Fruit fly (Drosophila melanogaster) whole organism, prepupa: ENCODE measurements around the gene ebi.

ENCODE experiments used
- Blimp-1 ChIP-seq: fragments of 200-800 bp; sonication (Bioruptor generic); optimal IDR thresholded peaks from 3 replicates; lab custom pipeline; 2017; ENCODE audit warnings: missing biosample characterization, missing genetic modification characterization, mild to moderate bottlenecking, moderate library complexity, missing genetic modification reagents
- CG10631 ChIP-seq: fragments of 200-800 bp; sonication (Bioruptor generic); optimal IDR thresholded peaks from 2 replicates; lab custom pipeline; 2016; ENCODE audit warnings: missing biosample characterization, missing genetic modification characterization
- CG10669 ChIP-seq: fragments of 200-800 bp; sonication (Bioruptor generic); optimal IDR thresholded peaks from 3 replicates; lab custom pipeline; 2018; ENCODE audit warnings: missing biosample characterization, mild to moderate bottlenecking, missing genetic modification characterization, moderate library complexity
- CG11762 ChIP-seq: fragments of 200-800 bp; sonication (Bioruptor generic); optimal IDR thresholded peaks from 3 replicates; lab custom pipeline; 2016; ENCODE audit warnings: missing biosample characterization, missing genetic modification characterization; ENCODE audit not compliant: insufficient read depth
- CG1621 ChIP-seq: fragments of 200-800 bp; sonication (Bioruptor generic); optimal IDR thresholded peaks from 3 replicates; lab custom pipeline; 2018; ENCODE audit warnings: missing biosample characterization, mild to moderate bottlenecking, missing genetic modification characterization
- CG16779 ChIP-seq: fragments of 200-800 bp; sonication (Bioruptor generic); optimal IDR thresholded peaks from 3 replicates; lab custom pipeline; 2017; ENCODE audit warnings: missing biosample characterization, mild to moderate bottlenecking, missing genetic modification characterization
- CG3032 ChIP-seq: fragments of 200-800 bp; optimal IDR thresholded peaks from 2 replicates; lab custom pipeline; 2019; ENCODE audit warnings: missing biosample characterization, mild to moderate bottlenecking, missing genetic modification characterization, moderate library complexity
- CG31627 ChIP-seq: fragments of 200-800 bp; sonication (Bioruptor generic); optimal IDR thresholded peaks from 3 replicates; lab custom pipeline; 2016; ENCODE audit warnings: missing biosample characterization, missing genetic modification characterization
- CG32006 ChIP-seq: fragments of 200-800 bp; sonication (Bioruptor generic); optimal IDR thresholded peaks from 3 replicates; lab custom pipeline; 2017; ENCODE audit warnings: missing biosample characterization, mild to moderate bottlenecking, missing genetic modification characterization
- CG34406 ChIP-seq: fragments of 200-800 bp; sonication (Bioruptor generic); optimal IDR thresholded peaks from 3 replicates; lab custom pipeline; 2016; ENCODE audit warnings: missing biosample characterization, missing genetic modification characterization
- CG3919 ChIP-seq: fragments of 200-800 bp; sonication (Bioruptor generic); optimal IDR thresholded peaks from 3 replicates; lab custom pipeline; 2016; ENCODE audit warnings: missing biosample characterization, missing genetic modification characterization
- CG4318 ChIP-seq: fragments of 200-800 bp; sonication (Bioruptor generic); optimal IDR thresholded peaks from 3 replicates; lab custom pipeline; 2017; ENCODE audit warnings: missing biosample characterization, mild to moderate bottlenecking, missing genetic modification characterization
- CG6163 ChIP-seq: fragments of 200-800 bp; sonication (Bioruptor generic); IDR thresholded peaks from 3 replicates; pipeline ENCODE4 v1.3.6; 2022; ENCODE audit warnings: missing biosample characterization, missing genetic modification characterization
- CG6792 ChIP-seq: fragments of 200-800 bp; sonication (Bioruptor generic); optimal IDR thresholded peaks from 3 replicates; lab custom pipeline; 2016; ENCODE audit warnings: missing biosample characterization, missing genetic modification characterization
- CG6854 ChIP-seq: fragments of 200-800 bp; sonication (Bioruptor generic); optimal IDR thresholded peaks from 2 replicates; lab custom pipeline; 2017; ENCODE audit warnings: missing biosample characterization, mild to moderate bottlenecking, missing genetic modification characterization
- CG7368 ChIP-seq: fragments of 200-800 bp; sonication (Bioruptor generic); optimal IDR thresholded peaks from 3 replicates; lab custom pipeline; 2016; ENCODE audit warnings: missing biosample characterization, missing genetic modification characterization
- CG8319 ChIP-seq: fragments of 200-800 bp; sonication (Bioruptor generic); optimal IDR thresholded peaks from 3 replicates; lab custom pipeline; 2016; ENCODE audit warnings: missing biosample characterization, missing genetic modification characterization
- Eip78C ChIP-seq: fragments of 200-800 bp; sonication (Bioruptor generic); peaks from one replicate; lab custom pipeline; 2016; ENCODE audit warnings: missing biosample characterization, missing genetic modification characterization
- Eip93F ChIP-seq: fragments of 200-800 bp; sonication (Bioruptor generic); optimal IDR thresholded peaks from 2 replicates; lab custom pipeline; 2016; ENCODE audit warnings: missing biosample characterization, mild to moderate bottlenecking, missing genetic modification characterization
- Ets21C ChIP-seq: fragments of 200-800 bp; sonication (Bioruptor generic); optimal IDR thresholded peaks from 3 replicates; lab custom pipeline; 2016; ENCODE audit warnings: missing biosample characterization, missing genetic modification characterization
- Ets96B ChIP-seq: fragments of 200-800 bp; optimal IDR thresholded peaks from 2 replicates; lab custom pipeline; 2019; ENCODE audit warnings: missing biosample characterization, mild to moderate bottlenecking, missing genetic modification characterization, moderate library complexity
- Hr38 ChIP-seq: sonication (Bioruptor generic); optimal IDR thresholded peaks from 2 replicates; lab custom pipeline; 2016; ENCODE audit warnings: missing biosample characterization, missing genetic modification characterization
- Hr39 ChIP-seq: fragments of 200-800 bp; sonication (Bioruptor generic); optimal IDR thresholded peaks from 2 replicates; lab custom pipeline; 2016; ENCODE audit warnings: missing biosample characterization, missing genetic modification characterization
- Lpt ChIP-seq: fragments of 200-800 bp; sonication (Bioruptor generic); optimal IDR thresholded peaks from 3 replicates; lab custom pipeline; 2016; ENCODE audit warnings: missing biosample characterization, missing genetic modification characterization
- OdsH ChIP-seq: fragments of 200-800 bp; sonication (Bioruptor generic); optimal IDR thresholded peaks from 3 replicates; lab custom pipeline; 2016; ENCODE audit warnings: missing biosample characterization, missing genetic modification characterization
- Sox14 ChIP-seq: fragments of 200-800 bp; sonication (Bioruptor generic); optimal IDR thresholded peaks from 3 replicates; lab custom pipeline; 2016; ENCODE audit warnings: missing biosample characterization, missing genetic modification characterization
- Sox15 ChIP-seq: fragments of 200-800 bp; sonication (Bioruptor generic); optimal IDR thresholded peaks from 3 replicates; lab custom pipeline; 2016; ENCODE audit warnings: missing biosample characterization, missing genetic modification characterization
- achi ChIP-seq: fragments of 200-800 bp; sonication (Bioruptor generic); optimal IDR thresholded peaks from 3 replicates; lab custom pipeline; 2016; ENCODE audit warnings: missing biosample characterization, missing genetic modification characterization
- cyc ChIP-seq: fragments of 200-800 bp; sonication (Bioruptor generic); optimal IDR thresholded peaks from 3 replicates; lab custom pipeline; 2016; ENCODE audit warnings: missing biosample characterization, missing genetic modification characterization
- dac ChIP-seq: fragments of 200-800 bp; sonication (Bioruptor generic); optimal IDR thresholded peaks from 2 replicates; lab custom pipeline; 2017; ENCODE audit warnings: missing biosample characterization, mild to moderate bottlenecking, missing genetic modification characterization
- dsx ChIP-seq: fragments of 200-800 bp; optimal IDR thresholded peaks from 3 replicates; lab custom pipeline; 2019; ENCODE audit warnings: missing biosample characterization, mild to moderate bottlenecking, missing genetic modification characterization, moderate library complexity; ENCODE audit not compliant: poor library complexity, severe bottlenecking
- eg ChIP-seq: fragments of 200-800 bp; sonication (Bioruptor generic); IDR thresholded peaks from 3 replicates; pipeline ENCODE4 v1.3.6; 2022; ENCODE audit warnings: missing biosample characterization, missing genetic modification characterization
- esn ChIP-seq: fragments of 200-800 bp; sonication (Bioruptor generic); optimal IDR thresholded peaks from 2 replicates; lab custom pipeline; 2016; ENCODE audit warnings: missing biosample characterization, mild to moderate bottlenecking, missing genetic modification characterization, moderate library complexity
- fd59A ChIP-seq: fragments of 200-800 bp; sonication (Bioruptor generic); optimal IDR thresholded peaks from 2 replicates; lab custom pipeline; 2017; ENCODE audit warnings: missing biosample characterization, mild to moderate bottlenecking, missing genetic modification characterization, missing genetic modification reagents
- fd85E ChIP-seq: fragments of 200-800 bp; sonication (Bioruptor generic); optimal IDR thresholded peaks from 3 replicates; lab custom pipeline; 2016; ENCODE audit warnings: missing biosample characterization, missing genetic modification characterization
- fkh ChIP-seq: fragments of 200-800 bp; sonication (Bioruptor generic); optimal IDR thresholded peaks from 3 replicates; lab custom pipeline; 2017; ENCODE audit warnings: missing biosample characterization, mild to moderate bottlenecking, missing genetic modification characterization, moderate library complexity
- lz ChIP-seq: fragments of 200-800 bp; sonication (Bioruptor generic); optimal IDR thresholded peaks from 3 replicates; lab custom pipeline; 2016; ENCODE audit warnings: missing biosample characterization, missing genetic modification characterization
- net ChIP-seq: fragments of 200-800 bp; sonication (Bioruptor generic); optimal IDR thresholded peaks from 3 replicates; lab custom pipeline; 2016; ENCODE audit warnings: missing biosample characterization, missing genetic modification characterization
- pdm3 ChIP-seq: fragments of 200-800 bp; sonication (Bioruptor generic); optimal IDR thresholded peaks from 3 replicates; lab custom pipeline; 2016; ENCODE audit warnings: missing biosample characterization, missing genetic modification characterization
- ss ChIP-seq, 2 experiments: fragments of 200-800 bp; sonication (Bioruptor generic); optimal IDR thresholded peaks; 2 replicates in 1 of 2; 3 replicates in 1 of 2; lab custom pipeline; 2017 to 2018; ENCODE audit warnings: mild to moderate bottlenecking in 2 of 2, missing biosample characterization in 2 of 2, missing genetic modification characterization in 2 of 2, moderate library complexity in 1 of 2
- svp ChIP-seq: fragments of 200-800 bp; sonication (Bioruptor generic); peaks from one replicate; lab custom pipeline; 2016; ENCODE audit warnings: missing biosample characterization, missing genetic modification characterization
- topi ChIP-seq: fragments of 200-800 bp; sonication (Bioruptor generic); optimal IDR thresholded peaks from 3 replicates; lab custom pipeline; 2016; ENCODE audit warnings: missing biosample characterization, missing genetic modification characterization
- vri ChIP-seq: fragments of 200-800 bp; sonication (Bioruptor generic); optimal IDR thresholded peaks from 3 replicates; lab custom pipeline; 2016; ENCODE audit warnings: missing biosample characterization, mild to moderate bottlenecking, missing genetic modification characterization

The ebi gene

DNA sequence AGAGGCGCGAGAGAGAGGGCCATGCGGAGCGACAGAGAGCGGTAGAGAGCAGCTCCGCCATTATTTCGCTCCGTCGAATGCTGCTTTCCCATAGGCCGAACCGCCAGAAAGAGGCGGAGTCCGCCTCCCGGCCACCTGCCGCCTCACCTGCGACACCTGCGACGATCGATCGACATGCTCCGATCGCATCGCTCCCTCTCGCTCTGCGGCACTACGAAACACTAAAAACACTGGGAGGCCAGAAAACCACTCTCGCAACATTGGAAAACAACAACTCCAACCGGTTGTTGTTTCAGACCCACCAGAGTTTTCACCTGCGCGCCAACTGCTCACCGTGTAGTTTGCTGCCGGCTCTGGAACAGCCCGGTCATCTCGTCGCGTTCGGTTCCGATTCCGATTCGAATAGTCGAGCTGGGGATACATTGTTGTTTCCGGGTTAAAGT is 37.1 kb upstream of the ebi start, which contains the start of gene al:
Gene al, plus strand, starts transcription at position 333 of the 443 bp plus-strand sequence.
- TF ChIP-seq CG10669 (GFP tag; lab: Kevin White, UChicago) (no peak), CG6163 (GFP tag; lab: Robert Waterston, UW) (0 out of 3 replicates have a peak, but pooled peaks have one; percentile 20), CG1621 (tag; lab: Kevin White, UChicago) (peak; percentile 4), ss (GFP tag; optimal IDR thresholded peaks at IDR 0.05; lab: Kevin White, UChicago) (peak in 1 of 2 experiments; percentile 45), esn (GFP tag; lab: Kevin White, UChicago) (no peak), Eip78C (GFP tag; lab: Kevin White, UChicago) (peak; percentile 52), dsx (peak; percentile 89), CG4318 (GFP tag; lab: Kevin White, UChicago) (no peak)
- TF ChIP-seq, all 60 proteins: peak for 5

- TF ChIP-seq CG11762 (GFP tag; lab: Kevin White, UChicago) (no peak), CG6792 (GFP tag; lab: Kevin White, UChicago) (no peak), net (GFP tag; lab: Kevin White, UChicago) (no peak), CG10631 (GFP tag; lab: Kevin White, UChicago) (no peak), Hr38 (GFP tag; lab: Kevin White, UChicago) (no peak), CG8319 (GFP tag; lab: Kevin White, UChicago) (no peak), Sox14 (GFP tag; lab: Kevin White, UChicago) (no peak), CG1621 (tag; lab: Kevin White, UChicago) (no peak), Ets96B (tag; lab: Kevin White, UChicago) (no peak), CG16779 (tag; lab: Kevin White, UChicago) (no peak), CG34406 (GFP tag; lab: Kevin White, UChicago) (no peak), Hr39 (no peak), Ets21C (GFP tag; lab: Kevin White, UChicago) (no peak), CG32006 (GFP tag; lab: Kevin White, UChicago) (no peak), Blimp-1 (no peak)
- TF ChIP-seq, all 60 proteins: peak for 0
These were observed 35.9 kb upstream of the ebi start for dm6 chr2L:378815-379440.

dm6 chr2L:382807-383206 is 32.1 kb upstream of the ebi start:
- peak; percentile 88 for TF ChIP-seq svp
- 0 out of 3 replicates have a peak, but pooled peaks have one; percentile 25 for TF ChIP-seq eg (GFP tag; lab: Robert Waterston, UW)
- peak; percentile 53 for TF ChIP-seq CG10631 (GFP tag; lab: Kevin White, UChicago)
- TF ChIP-seq CG6854 (GFP tag; lab: Kevin White, UChicago): no peak
- TF ChIP-seq CG3032 (tag; lab: Kevin White, UChicago): peak; percentile 43
- TF ChIP-seq CG31627 (GFP tag; lab: Kevin White, UChicago): peak; percentile 71
- peak; percentile 53 for TF ChIP-seq CG10669 (GFP tag; lab: Kevin White, UChicago)
- peak; percentile 61 for TF ChIP-seq lz
- peak; percentile 67 for TF ChIP-seq topi (GFP tag; lab: Kevin White, UChicago)
- TF ChIP-seq CG1621 (tag; lab: Kevin White, UChicago): peak; percentile 16
- TF ChIP-seq cyc (GFP tag; lab: Kevin White, UChicago): peak; percentile 69
- TF ChIP-seq Eip93F (GFP tag; lab: Kevin White, UChicago): peak; percentile 3
- peak; percentile 62 for TF ChIP-seq CG6792 (GFP tag; lab: Kevin White, UChicago)
- TF ChIP-seq vri (GFP tag; lab: Kevin White, UChicago): peak; percentile 63
- peak; percentile 40 for TF ChIP-seq net (GFP tag; lab: Kevin White, UChicago)
- TF ChIP-seq CG3919: peak; percentile 65
- no peak for TF ChIP-seq fkh (GFP tag; lab: Kevin White, UChicago)
- TF ChIP-seq fd59A (GFP tag; lab: Kevin White, UChicago): no peak
- no peak for TF ChIP-seq Sox15
- TF ChIP-seq Lpt: no peak
- TF ChIP-seq Hr38 (GFP tag; lab: Kevin White, UChicago): no peak
- peak; percentile 56 for TF ChIP-seq achi (GFP tag; lab: Kevin White, UChicago)
- TF ChIP-seq Eip78C (GFP tag; lab: Kevin White, UChicago): peak; percentile 88
- TF ChIP-seq CG16779 (tag; lab: Kevin White, UChicago): no peak
- TF ChIP-seq OdsH: peak; percentile 50
- peak; percentile 51 for TF ChIP-seq pdm3
- peak; percentile 16 for TF ChIP-seq CG7368
- TF ChIP-seq CG6163 (GFP tag; lab: Robert Waterston, UW): peak; percentile 74
- no peak for TF ChIP-seq CG8319 (GFP tag; lab: Kevin White, UChicago)
- peak; percentile 40 for TF ChIP-seq dsx
- no peak for TF ChIP-seq dac (GFP tag; lab: Kevin White, UChicago)
- peak; percentile 33 for TF ChIP-seq Ets96B (tag; lab: Kevin White, UChicago)
- TF ChIP-seq Ets21C (GFP tag; lab: Kevin White, UChicago): peak; percentile 36
- TF ChIP-seq esn (GFP tag; lab: Kevin White, UChicago): peak; percentile 72
- TF ChIP-seq fd85E: no peak
- TF ChIP-seq CG32006 (GFP tag; lab: Kevin White, UChicago): peak; percentile 38
